Worm (Caenorhabditis elegans): Measurements from ENCODE around the gene aptf-4.

DNA sequence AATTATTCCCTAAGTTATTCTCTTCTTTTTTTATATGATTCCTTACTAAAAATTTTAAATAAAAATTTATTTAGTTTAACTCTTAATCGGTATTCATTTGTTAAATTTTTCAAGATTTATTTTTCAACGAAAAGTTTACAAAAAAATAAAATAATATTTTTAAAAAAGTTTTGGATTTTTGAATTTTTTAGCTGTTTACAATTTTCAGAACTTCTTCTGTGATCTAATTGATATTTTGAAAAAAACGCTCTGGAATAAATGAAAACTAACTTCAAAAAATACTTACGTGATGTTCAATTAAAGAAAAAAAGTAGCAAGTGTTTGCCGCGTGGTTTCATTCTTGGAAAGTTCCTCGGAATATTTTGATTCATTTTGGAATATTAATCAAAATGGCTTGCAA lies 45.5 kb upstream of the aptf-4 start, which contains the start of gene decr-1.2:
- TF ChIP-seq tra-4 (tag; optimal IDR thresholded peaks at IDR 0.05) (no peak), ets-7 (tag; optimal IDR thresholded peaks at IDR 0.05) (no peak), ama-1 (optimal IDR thresholded peaks at IDR 0.05) (no peak), aly-1 (tag; optimal IDR thresholded peaks at IDR 0.05) (no peak), ceh-13 (GFP tag; optimal IDR thresholded peaks at IDR 0.05) (no peak), scrt-1 (GFP tag; IDR thresholded peaks at IDR 0.05) (no peak), flt-1 (GFP tag; IDR thresholded peaks at IDR 0.05) (no peak), hmbx-1 (tag; optimal IDR thresholded peaks at IDR 0.05) (no peak), sea-1 (GFP tag; conservative IDR thresholded peaks at IDR 0.05) (no peak), pes-1 (GFP tag; IDR thresholded peaks at IDR 0.05) (no peak), hnd-1 (tag; optimal IDR thresholded peaks at IDR 0.05) (no peak), tbx-11 (GFP tag; IDR thresholded peaks at IDR 0.05) (no peak)
